Worm (Caenorhabditis elegans) whole organism, L4 larva: ENCODE data around the gene ZC412.5.

Experiments
- arid-1 ChIP-seq: fragments of 200-800 bp; sonication (Bioruptor generic); conservative IDR thresholded peaks from 2 replicates; pipeline ENCODE4 v1.3.6; 2022; ENCODE audit warnings: missing genetic modification reagents, missing genetic modification characterization, missing compliant biosample characterization
- ceh-32 ChIP-seq: sonication (generic microtip); optimal IDR thresholded peaks from 2 replicates; lab custom pipeline; 2016; ENCODE audit warnings: mild to moderate bottlenecking, missing genetic modification characterization, missing compliant biosample characterization; ENCODE audit not compliant: poor library complexity
- cey-2 ChIP-seq: sonication (generic microtip); optimal IDR thresholded peaks from 3 replicates; lab custom pipeline; 2017; ENCODE audit warnings: missing genetic modification characterization, mild to moderate bottlenecking, missing compliant biosample characterization, antibody characterized with exemption, borderline replicate concordance; ENCODE audit not compliant: insufficient read depth
- dpl-1 ChIP-seq: fragments of 150-350 bp; optimal IDR thresholded peaks from 2 replicates; lab custom pipeline; 2014; ENCODE audit warnings: missing biosample characterization, missing genetic modification reagents, missing genetic modification characterization
- lin-13 ChIP-seq: fragments of 150-350 bp; optimal IDR thresholded peaks from 2 replicates; lab custom pipeline; 2014; ENCODE audit warnings: missing biosample characterization, missing genetic modification reagents, missing genetic modification characterization
- lsy-2 ChIP-seq, 2 experiments: fragments of 150-350 bp in 1 of 2; sonication (generic microtip) in 1 of 2; optimal IDR thresholded peaks; 2 replicates each; lab custom pipeline; 2014 to 2017; ENCODE audit warnings: missing biosample characterization in 2 of 2, missing genetic modification characterization in 2 of 2
- madf-5 ChIP-seq, 2 experiments: fragments of 200-800 bp; sonication (Bioruptor generic); IDR thresholded peaks; 2 replicates each; pipeline ENCODE4 v1.3.6; 2022; ENCODE audit warnings: missing compliant biosample characterization in 2 of 2, missing genetic modification characterization in 2 of 2
- mxl-2 ChIP-seq: fragments of 200-800 bp; sonication (Bioruptor generic); conservative IDR thresholded peaks from 2 replicates; pipeline ENCODE4 v1.3.6; 2022; ENCODE audit warnings: missing genetic modification reagents, missing genetic modification characterization, missing compliant biosample characterization
- nhr-237 ChIP-seq: sonication (generic microtip); optimal IDR thresholded peaks from 2 replicates; lab custom pipeline; 2017; ENCODE audit warnings: missing biosample characterization, missing genetic modification characterization
- nhr-25 ChIP-seq: sonication (generic microtip); optimal IDR thresholded peaks from 2 replicates; lab custom pipeline; 2017; ENCODE audit warnings: missing genetic modification characterization, mild to moderate bottlenecking, missing compliant biosample characterization, antibody characterized with exemption, moderate library complexity, borderline replicate concordance; ENCODE audit not compliant: insufficient read depth
- nhr-28 ChIP-seq: fragments of 150-350 bp; optimal IDR thresholded peaks from 2 replicates; lab custom pipeline; 2014; ENCODE audit warnings: missing biosample characterization, missing genetic modification characterization
- unc-39 ChIP-seq: sonication (generic microtip); optimal IDR thresholded peaks from 2 replicates; lab custom pipeline; 2017; ENCODE audit warnings: missing biosample characterization, missing genetic modification characterization
- zip-2 ChIP-seq: fragments of 150-350 bp; optimal IDR thresholded peaks from 2 replicates; lab custom pipeline; 2014; ENCODE audit warnings: missing biosample characterization, missing genetic modification characterization

- TF ChIP-seq mxl-2 (GFP tag; lab: Robert Waterston, UW) (no peak), lin-13 (GFP tag; lab: Kevin White, UChicago) (no peak), lsy-2 (tag; optimal IDR thresholded peaks at IDR 0.05; lab: Kevin White, UChicago) (no peak), madf-5 (GFP tag; IDR thresholded peaks at IDR 0.05; lab: Robert Waterston, UW) (no peak), nhr-25 (tag; lab: Kevin White, UChicago) (no peak), cey-2 (no peak), unc-39 (tag; lab: Kevin White, UChicago) (no peak), dpl-1 (GFP tag; lab: Kevin White, UChicago) (no peak), arid-1 (GFP tag; lab: Robert Waterston, UW) (no peak), ceh-32 (tag; lab: Kevin White, UChicago) (no peak), nhr-28 (no peak), nhr-237 (tag; lab: Kevin White, UChicago) (no peak), zip-2 (tag; lab: Kevin White, UChicago) (no peak)
These were observed 40.3 kb upstream of the ZC412.5 start, which contains the start of gene H12D21.11 for ce11 chrV:14915599-14915998.
